Fruit fly (Drosophila melanogaster): Measurements from ENCODE around the gene Dhc16F.

- TF ChIP-seq ttk (optimal IDR thresholded peaks at IDR 0.05) (no peak), Myc (optimal IDR thresholded peaks at IDR 0.05) (no peak), psq (optimal IDR thresholded peaks at IDR 0.05) (no peak), insv (optimal IDR thresholded peaks at IDR 0.05) (no peak)
Measured at dm6 chrX:18091159-18091676, 26.9 kb downstream of the Dhc16F start, which contains the start of gene scu.
